Fruit fly (Drosophila melanogaster) whole organism, adult: Measurements from ENCODE around the gene CG14085.
A peak's percentile ranks its signal among the peaks of the same experiment; 100 is the strongest.

Experiments
- CG11617 ChIP-seq: fragments of 200-800 bp; sonication (Bioruptor generic); optimal IDR thresholded peaks from 2 replicates; lab custom pipeline; 2017; ENCODE audit warnings: mild to moderate bottlenecking, missing biosample characterization, missing genetic modification reagents, missing genetic modification characterization
- CG12768 ChIP-seq: fragments of 200-800 bp; sonication (Bioruptor generic); optimal IDR thresholded peaks from 2 replicates; lab custom pipeline; 2017; ENCODE audit warnings: missing biosample characterization, missing genetic modification characterization, mild to moderate bottlenecking, moderate library complexity, missing genetic modification reagents
- CG14711 ChIP-seq: fragments of 200-800 bp; sonication (Bioruptor generic); optimal IDR thresholded peaks from 2 replicates; lab custom pipeline; 2018; ENCODE audit warnings: missing biosample characterization, mild to moderate bottlenecking, missing genetic modification characterization, moderate library complexity
- CG1620 ChIP-seq: fragments of 200-800 bp; sonication (Bioruptor generic); optimal IDR thresholded peaks from 2 replicates; lab custom pipeline; 2016; ENCODE audit warnings: missing biosample characterization, missing genetic modification characterization
- CG33017 ChIP-seq: fragments of 200-800 bp; sonication (Bioruptor generic); optimal IDR thresholded peaks from 2 replicates; lab custom pipeline; 2018; ENCODE audit warnings: missing biosample characterization, mild to moderate bottlenecking, missing genetic modification characterization, moderate library complexity
- CG5204 ChIP-seq: fragments of 200-800 bp; sonication (Bioruptor generic); optimal IDR thresholded peaks from 2 replicates; lab custom pipeline; 2016; ENCODE audit warnings: missing biosample characterization, missing genetic modification characterization
- CG7045 ChIP-seq: fragments of 200-800 bp; sonication (Bioruptor generic); optimal IDR thresholded peaks from 2 replicates; lab custom pipeline; 2017; ENCODE audit warnings: missing biosample characterization, mild to moderate bottlenecking, missing genetic modification characterization
- CG7101 ChIP-seq: fragments of 200-800 bp; sonication (Bioruptor generic); optimal IDR thresholded peaks from 2 replicates; lab custom pipeline; 2018; ENCODE audit warnings: missing biosample characterization, mild to moderate bottlenecking, missing genetic modification characterization, moderate library complexity
- Clk ChIP-seq: fragments of 200-800 bp; sonication (Bioruptor generic); optimal IDR thresholded peaks from 2 replicates; lab custom pipeline; 2017; ENCODE audit warnings: missing biosample characterization, missing genetic modification characterization
- Crg-1 ChIP-seq: fragments of 200-800 bp; sonication (Bioruptor generic); optimal IDR thresholded peaks from 2 replicates; lab custom pipeline; 2016; ENCODE audit warnings: missing biosample characterization, missing genetic modification characterization
- Hr96 ChIP-seq: fragments of 200-800 bp; sonication (Bioruptor generic); optimal IDR thresholded peaks from 2 replicates; lab custom pipeline; 2016; ENCODE audit warnings: missing biosample characterization, missing genetic modification characterization
- Mnt ChIP-seq: fragments of 200-800 bp; sonication (Bioruptor generic); optimal IDR thresholded peaks from 2 replicates; lab custom pipeline; 2016; ENCODE audit warnings: missing biosample characterization, mild to moderate bottlenecking, missing genetic modification characterization
- bab1 ChIP-seq: fragments of 200-800 bp; sonication (Bioruptor generic); optimal IDR thresholded peaks from 3 replicates; lab custom pipeline; 2019; ENCODE audit warnings: missing biosample characterization, mild to moderate bottlenecking, missing genetic modification characterization, moderate library complexity
- cic ChIP-seq: fragments of 200-800 bp; sonication (Bioruptor generic); optimal IDR thresholded peaks from 2 replicates; lab custom pipeline; 2017; ENCODE audit warnings: missing biosample characterization, mild to moderate bottlenecking, missing genetic modification characterization, moderate library complexity
- cnc ChIP-seq, 2 experiments: fragments of >200 bp; optimal IDR thresholded peaks; 2 replicates each; lab custom pipeline; 2017
- kay ChIP-seq: fragments of 200-800 bp; sonication (Bioruptor generic); peaks from one replicate; lab custom pipeline; 2016; ENCODE audit warnings: missing biosample characterization, missing genetic modification characterization, borderline replicate concordance
- ovo ChIP-seq: fragments of 200-800 bp; sonication (Bioruptor generic); optimal IDR thresholded peaks from 2 replicates; lab custom pipeline; 2016; ENCODE audit warnings: missing biosample characterization, missing genetic modification characterization
- pad ChIP-seq: fragments of 200-800 bp; sonication (Bioruptor generic); optimal IDR thresholded peaks from 3 replicates; lab custom pipeline; 2017; ENCODE audit warnings: missing biosample characterization, missing genetic modification characterization, mild to moderate bottlenecking, moderate library complexity, missing genetic modification reagents
- tj ChIP-seq: fragments of 200-800 bp; sonication (Bioruptor generic); optimal IDR thresholded peaks from 3 replicates; lab custom pipeline; 2017; ENCODE audit warnings: missing biosample characterization, mild to moderate bottlenecking, missing genetic modification characterization, moderate library complexity
- toe ChIP-seq: fragments of 200-800 bp; sonication (Bioruptor generic); optimal IDR thresholded peaks from 2 replicates; lab custom pipeline; 2016; ENCODE audit warnings: missing biosample characterization, missing genetic modification characterization

Gene CG14085

DNA sequence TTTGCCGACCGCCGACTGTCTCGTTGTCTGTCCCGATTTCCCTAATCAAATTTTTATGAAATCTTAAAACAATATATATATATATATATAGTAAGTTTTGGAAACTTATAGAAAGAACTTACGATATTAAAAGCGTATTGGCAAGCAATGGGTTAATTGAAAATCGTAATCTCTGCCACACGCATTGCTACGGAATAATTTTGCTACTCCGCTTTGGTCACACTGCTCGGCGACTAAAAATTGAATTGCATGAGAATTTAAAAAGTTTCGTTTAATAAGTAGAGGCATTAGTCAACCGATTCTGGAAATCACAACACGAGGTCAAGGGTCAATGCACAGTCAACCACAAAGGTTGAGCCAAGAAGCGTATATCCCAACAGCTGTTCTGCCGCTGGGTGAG lies 7.9 kb upstream of the CG14085 start, which contains the start of gene Bet1:
Gene Bet1, plus strand, starts transcription at position 182 of the 400 bp plus-strand sequence.
- TF ChIP-seq CG33017: no peak
- TF ChIP-seq CG7101: no peak
- no peak for TF ChIP-seq cic (GFP tag; lab: Kevin White, UChicago)
- TF ChIP-seq CG5204: no peak
- no peak for TF ChIP-seq tj

DNA sequence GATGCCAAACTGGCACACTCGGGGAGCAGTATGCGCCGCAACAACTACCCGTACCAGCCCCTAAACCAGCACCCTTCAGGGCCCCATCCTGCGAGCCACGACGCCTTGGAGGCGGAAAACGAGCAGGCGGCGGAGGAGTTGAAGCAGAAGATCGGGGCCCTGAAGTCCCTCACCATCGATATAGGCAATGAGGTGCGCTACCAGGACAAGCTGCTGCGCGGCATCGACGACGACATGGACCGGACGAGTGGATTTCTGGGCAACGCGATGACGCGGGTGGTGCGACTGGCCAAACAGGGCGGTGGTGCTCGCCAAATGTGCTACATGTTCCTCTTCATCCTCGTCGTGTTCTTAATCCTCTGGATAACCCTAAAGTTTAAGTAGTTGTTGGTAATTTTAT lies 7.4 kb upstream of the CG14085 start:
- no peak for TF ChIP-seq Hr96 (GFP tag; lab: Kevin White, UChicago)
- no peak for TF ChIP-seq tj
- TF ChIP-seq CG7045 (GFP tag; lab: Kevin White, UChicago): no peak
- TF ChIP-seq CG7101: no peak
- no peak for TF ChIP-seq CG5204
- TF ChIP-seq Clk (GFP tag; lab: Kevin White, UChicago): no peak
- no peak for TF ChIP-seq CG11617 (GFP tag; lab: Kevin White, UChicago)
- no peak for TF ChIP-seq kay
- no peak for TF ChIP-seq toe
- no peak for TF ChIP-seq bab1 (GFP tag; lab: Kevin White, UChicago)
- no peak for TF ChIP-seq pad (GFP tag; lab: Kevin White, UChicago)
- TF ChIP-seq CG33017: no peak
- TF ChIP-seq cic (GFP tag; lab: Kevin White, UChicago): no peak

DNA sequence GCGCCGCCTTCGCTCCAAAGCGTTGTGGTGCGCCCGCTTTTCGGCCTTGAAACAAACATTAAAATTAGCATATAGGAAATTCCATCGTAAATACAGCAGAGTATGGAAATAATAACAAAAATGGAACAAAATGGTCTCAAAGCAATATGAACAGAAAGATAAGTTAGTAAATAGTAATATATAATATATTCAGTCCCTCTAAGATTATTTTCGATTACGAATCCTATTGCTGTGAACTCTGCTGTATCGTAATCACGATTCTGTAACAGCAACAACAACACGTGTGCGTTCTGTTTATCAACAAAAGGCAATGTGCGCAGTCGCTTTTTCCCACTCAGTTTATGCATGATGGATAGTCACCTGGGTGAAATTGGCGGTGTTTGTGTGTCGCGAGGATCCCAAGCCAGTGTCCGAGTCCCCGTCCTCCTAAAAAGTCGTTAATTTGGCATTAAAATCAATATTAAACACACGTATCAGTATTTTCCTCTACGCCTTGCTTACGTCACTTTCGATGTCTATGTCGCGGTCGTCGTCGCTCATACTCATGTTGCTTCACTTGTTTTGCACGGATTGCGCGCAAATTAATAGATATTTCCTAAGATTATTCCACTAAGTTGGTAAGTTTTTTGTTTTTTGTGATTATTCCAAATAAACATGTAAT lies 5.5 kb upstream of the CG14085 start, which contains the start of the genes CG42374 and Mettl5:
Gene CG42374, plus strand, starts transcription at position 287 of the 661 bp plus-strand sequence.
Gene Mettl5, plus strand, starts transcription at position 287 of the 661 bp plus-strand sequence.
- peak; percentile 92 for TF ChIP-seq Mnt (GFP tag; lab: Kevin White, UChicago)
- no peak for TF ChIP-seq ovo (GFP tag; lab: Kevin White, UChicago)
- TF ChIP-seq CG33017: no peak
- no peak for TF ChIP-seq CG5204
- TF ChIP-seq cnc (optimal IDR thresholded peaks at IDR 0.05; lab: Kevin White, UChicago): no peak
- peak; percentile 1 for TF ChIP-seq CG7045 (GFP tag; lab: Kevin White, UChicago)

- TF ChIP-seq tj (peak; percentile 46), Clk (GFP tag; lab: Kevin White, UChicago) (no peak), CG7101 (peak; percentile 74), CG5204 (no peak), CG14711 (tag; lab: Kevin White, UChicago) (peak; percentile 77), bab1 (GFP tag; lab: Kevin White, UChicago) (peak; percentile 77), kay (peak; percentile 71), cic (GFP tag; lab: Kevin White, UChicago) (peak; percentile 21), Mnt (GFP tag; lab: Kevin White, UChicago) (peak; percentile 36), CG7045 (GFP tag; lab: Kevin White, UChicago) (peak; percentile 62), CG1620 (GFP tag; lab: Kevin White, UChicago) (peak; percentile 32), pad (GFP tag; lab: Kevin White, UChicago) (peak; percentile 43), toe (no peak), Crg-1 (GFP tag; lab: Kevin White, UChicago) (peak; percentile 8), CG33017 (peak; percentile 77), cnc (optimal IDR thresholded peaks at IDR 0.05; lab: Kevin White, UChicago) (no peak), ovo (GFP tag; lab: Kevin White, UChicago) (no peak), CG12768 (GFP tag; lab: Kevin White, UChicago) (peak; percentile 73), Hr96 (GFP tag; lab: Kevin White, UChicago) (no peak), CG11617 (GFP tag; lab: Kevin White, UChicago) (peak; percentile 77)
These were observed 5.0 kb upstream of the CG14085 start, which contains the start of gene Max for dm6 chr3L:19264141-19264487. Max (minus strand) TSS chr3L:19264184.

DNA sequence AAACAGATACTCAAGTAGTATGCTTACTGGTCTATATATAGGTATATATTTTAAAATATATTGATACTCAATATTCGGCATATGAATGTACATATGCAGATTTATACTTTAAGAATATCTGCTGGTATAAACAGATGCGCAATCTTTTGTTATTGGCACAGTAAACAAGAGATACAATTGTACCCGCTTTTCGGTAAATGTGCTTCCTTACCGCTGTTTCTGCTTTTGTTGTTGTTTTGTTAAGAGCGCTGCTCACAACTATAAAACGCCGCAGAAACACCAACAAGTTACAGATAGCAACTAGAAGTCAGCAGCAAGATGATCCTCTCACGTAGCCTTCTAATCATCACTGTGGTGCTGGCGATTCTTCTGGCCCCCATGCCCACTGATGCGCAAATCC lies 3.4 kb upstream of the CG14085 start, which contains the start of gene CG45081:
Gene CG45081, plus strand, starts transcription at position 301 of the 400 bp plus-strand sequence.
- TF ChIP-seq tj (no peak), cic (GFP tag; lab: Kevin White, UChicago) (peak; percentile 5)

dm6 chr3L:19270542-19270941 lies 1.4 kb downstream of the CG14085 start, which contains the start of gene CG14088:
CG14088 (minus strand) TSS chr3L:19270642.
- TF ChIP-seq cnc (optimal IDR thresholded peaks at IDR 0.05; lab: Kevin White, UChicago) (no peak), ovo (GFP tag; lab: Kevin White, UChicago) (no peak), pad (GFP tag; lab: Kevin White, UChicago) (no peak), Hr96 (GFP tag; lab: Kevin White, UChicago) (no peak)

DNA sequence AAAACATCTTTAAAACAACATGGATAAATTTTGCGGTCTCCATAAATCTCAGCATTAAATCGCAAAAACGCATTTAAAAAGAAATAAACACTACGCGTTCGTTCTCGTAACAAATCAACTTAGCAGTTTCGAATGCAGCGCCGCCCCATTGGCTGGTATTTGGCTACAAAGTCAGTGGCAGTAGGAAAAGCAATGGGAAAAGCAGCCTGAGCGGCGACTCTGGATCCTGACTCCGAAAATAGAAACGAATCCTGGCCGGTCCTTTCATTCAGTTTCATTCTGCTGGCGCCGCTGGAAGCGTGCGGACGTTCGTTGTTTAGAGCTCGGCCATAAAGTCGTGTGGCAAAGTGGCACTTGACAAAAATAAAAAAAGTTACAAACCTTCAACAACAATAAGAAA lies 6.3 kb downstream of the CG14085 start, which contains the start of gene CG14086:
Gene CG14086, plus strand, starts transcription at position 301 of the 400 bp plus-strand sequence.
- TF ChIP-seq ovo (GFP tag; lab: Kevin White, UChicago) (no peak), bab1 (GFP tag; lab: Kevin White, UChicago) (no peak), CG14711 (tag; lab: Kevin White, UChicago) (no peak), Clk (GFP tag; lab: Kevin White, UChicago) (no peak), cic (GFP tag; lab: Kevin White, UChicago) (no peak), CG33017 (no peak), CG12768 (GFP tag; lab: Kevin White, UChicago) (no peak), CG1620 (GFP tag; lab: Kevin White, UChicago) (no peak), CG11617 (GFP tag; lab: Kevin White, UChicago) (no peak), pad (GFP tag; lab: Kevin White, UChicago) (no peak), toe (no peak), cnc (optimal IDR thresholded peaks at IDR 0.05; lab: Kevin White, UChicago) (no peak), Crg-1 (GFP tag; lab: Kevin White, UChicago) (no peak), kay (no peak), Mnt (GFP tag; lab: Kevin White, UChicago) (no peak), tj (no peak), CG7101 (no peak), CG5204 (no peak)
